Fruit fly (Drosophila melanogaster) whole organism, prepupa: ENCODE data around the gene CG31099.

Source experiments
- CG1621 ChIP-seq: fragments of 200-800 bp; sonication (Bioruptor generic); optimal IDR thresholded peaks from 3 replicates; lab custom pipeline; 2018; ENCODE audit warnings: missing biosample characterization, mild to moderate bottlenecking, missing genetic modification characterization
- CG7368 ChIP-seq: fragments of 200-800 bp; sonication (Bioruptor generic); optimal IDR thresholded peaks from 3 replicates; lab custom pipeline; 2016; ENCODE audit warnings: missing biosample characterization, missing genetic modification characterization
- Eip78C ChIP-seq: fragments of 200-800 bp; sonication (Bioruptor generic); peaks from one replicate; lab custom pipeline; 2016; ENCODE audit warnings: missing biosample characterization, missing genetic modification characterization
- Gug ChIP-seq: fragments of 200-800 bp; sonication (Bioruptor generic); IDR thresholded peaks from 2 replicates; pipeline ENCODE4 v1.3.6; 2022; ENCODE audit warnings: missing biosample characterization, missing genetic modification characterization
- Hr39 ChIP-seq: fragments of 200-800 bp; sonication (Bioruptor generic); optimal IDR thresholded peaks from 2 replicates; lab custom pipeline; 2016; ENCODE audit warnings: missing biosample characterization, missing genetic modification characterization
- Sox102F ChIP-seq: fragments of 200-800 bp; sonication (Bioruptor generic); optimal IDR thresholded peaks from 2 replicates; lab custom pipeline; 2016; ENCODE audit warnings: missing biosample characterization, mild to moderate bottlenecking, missing genetic modification characterization
- Sox14 ChIP-seq: fragments of 200-800 bp; sonication (Bioruptor generic); optimal IDR thresholded peaks from 3 replicates; lab custom pipeline; 2016; ENCODE audit warnings: missing biosample characterization, missing genetic modification characterization
- esn ChIP-seq: fragments of 200-800 bp; sonication (Bioruptor generic); optimal IDR thresholded peaks from 2 replicates; lab custom pipeline; 2016; ENCODE audit warnings: missing biosample characterization, mild to moderate bottlenecking, missing genetic modification characterization, moderate library complexity
- pdm3 ChIP-seq: fragments of 200-800 bp; sonication (Bioruptor generic); optimal IDR thresholded peaks from 3 replicates; lab custom pipeline; 2016; ENCODE audit warnings: missing biosample characterization, missing genetic modification characterization
- topi ChIP-seq: fragments of 200-800 bp; sonication (Bioruptor generic); optimal IDR thresholded peaks from 3 replicates; lab custom pipeline; 2016; ENCODE audit warnings: missing biosample characterization, missing genetic modification characterization

dm6 chr3R:25260670-25261069, 50.1 kb downstream of the CG31099 start:
- no peak for TF ChIP-seq CG1621
- no peak for TF ChIP-seq pdm3
- TF ChIP-seq topi: no peak
- TF ChIP-seq Sox14 (GFP tag; lab: Kevin White, UChicago): no peak
- TF ChIP-seq CG7368 (GFP tag; lab: Kevin White, UChicago): no peak
- TF ChIP-seq esn (GFP tag; lab: Kevin White, UChicago): no peak
- TF ChIP-seq Gug (GFP tag; lab: Robert Waterston, UW): no peak
- TF ChIP-seq Hr39 (GFP tag; lab: Kevin White, UChicago): no peak
- no peak for TF ChIP-seq Sox102F
- TF ChIP-seq Eip78C (GFP tag; lab: Kevin White, UChicago): no peak
